Worm (Caenorhabditis elegans): ENCODE measurements around the gene C07D8.6.
A peak's percentile ranks its signal among the peaks of the same experiment; 100 is the strongest.

Gene C07D8.6

DNA sequence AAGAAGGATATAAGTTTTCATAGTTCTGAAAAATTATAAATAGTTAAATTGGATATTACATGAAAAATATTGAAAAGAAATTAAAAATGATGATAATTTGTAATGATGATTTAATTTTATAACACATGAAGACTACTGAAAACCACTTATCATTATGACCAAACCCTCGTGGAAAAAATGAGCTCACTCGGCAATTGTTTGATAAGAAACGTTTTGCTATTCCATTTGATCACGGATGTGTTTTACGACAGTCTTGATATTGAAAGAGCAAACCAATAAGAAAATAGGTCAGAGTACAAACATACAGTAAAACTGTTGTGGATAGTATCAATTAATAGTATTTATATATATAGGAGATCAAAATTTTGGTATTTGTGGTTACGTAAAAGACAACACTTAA is 26.0 kb upstream of the C07D8.6 start, which contains the start of gene spp-3 (continued):
- TF ChIP-seq ztf-4 (tag; optimal IDR thresholded peaks at IDR 0.05) (no peak), nhr-11 (tag; optimal IDR thresholded peaks at IDR 0.05) (no peak), mbf-1 (tag; optimal IDR thresholded peaks at IDR 0.05) (no peak), lin-11 (tag; optimal IDR thresholded peaks at IDR 0.05) (no peak)

DNA sequence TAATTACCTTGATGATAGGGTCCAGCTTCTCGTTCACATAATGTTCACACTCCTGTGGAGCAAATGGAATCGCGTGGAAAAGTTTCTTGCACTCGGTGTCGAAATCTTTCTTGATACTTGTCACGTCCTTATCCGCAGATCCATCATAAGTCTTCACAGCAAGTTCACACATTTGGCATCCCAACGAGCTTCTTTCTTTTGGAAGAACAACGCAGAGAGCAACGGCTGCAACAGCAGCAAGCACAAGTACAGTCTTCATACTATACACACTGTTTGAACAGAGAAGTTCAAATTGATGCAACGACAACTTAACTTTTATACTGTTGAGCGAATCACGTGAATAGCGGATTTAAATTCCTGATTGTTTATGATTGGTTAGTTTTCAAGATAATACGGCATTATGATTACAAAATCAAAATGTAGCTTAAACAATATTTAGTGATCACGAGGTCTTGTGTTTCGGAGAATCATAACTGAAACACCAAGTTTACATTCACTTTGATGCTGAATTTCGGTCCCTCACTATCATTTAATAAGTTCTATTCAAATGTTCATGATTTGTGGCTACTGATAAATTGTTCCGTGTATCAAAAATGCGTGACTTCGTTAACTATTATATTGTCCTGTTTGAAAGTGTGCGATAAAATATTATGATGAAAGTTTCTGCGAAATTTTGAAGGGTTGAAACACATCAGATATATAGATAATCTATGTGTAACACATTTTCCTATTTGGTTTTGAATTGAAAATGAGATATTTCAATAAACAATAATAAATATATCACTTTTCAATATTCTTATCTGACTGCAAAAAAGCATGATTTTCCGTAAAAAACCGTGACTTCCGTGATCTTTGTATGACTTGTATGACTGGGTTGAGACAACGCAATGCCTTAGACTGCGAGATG is 24.6 kb upstream of the C07D8.6 start, which contains the start of the genes spp-2 and spp-6:
Gene spp-2, minus strand, starts transcription at position 334 of the 907 bp plus-strand sequence.
Gene spp-6, plus strand, starts transcription at position 857 of the 907 bp plus-strand sequence.
- TF ChIP-seq R02D3.7 (tag; optimal IDR thresholded peaks at IDR 0.05) (no peak), nhr-237 (tag; optimal IDR thresholded peaks at IDR 0.05) (no peak), fos-1 (tag; optimal IDR thresholded peaks at IDR 0.05) (peak; percentile 53), crh-2 (tag; optimal IDR thresholded peaks at IDR 0.05) (peak; percentile 22), elt-1 (tag; optimal IDR thresholded peaks at IDR 0.05) (no peak), sma-9 (GFP tag; optimal IDR thresholded peaks at IDR 0.05) (peak; percentile 2), sma-9 (tag; optimal IDR thresholded peaks at IDR 0.05) (no peak), skn-1 (tag; optimal IDR thresholded peaks at IDR 0.05) (peak; percentile 61), gmeb-1 (tag; optimal IDR thresholded peaks at IDR 0.05) (peak; percentile 10), ama-1 (optimal IDR thresholded peaks at IDR 0.05) (peak; percentile 60), lin-13 (GFP tag; optimal IDR thresholded peaks at IDR 0.05) (no peak)

DNA sequence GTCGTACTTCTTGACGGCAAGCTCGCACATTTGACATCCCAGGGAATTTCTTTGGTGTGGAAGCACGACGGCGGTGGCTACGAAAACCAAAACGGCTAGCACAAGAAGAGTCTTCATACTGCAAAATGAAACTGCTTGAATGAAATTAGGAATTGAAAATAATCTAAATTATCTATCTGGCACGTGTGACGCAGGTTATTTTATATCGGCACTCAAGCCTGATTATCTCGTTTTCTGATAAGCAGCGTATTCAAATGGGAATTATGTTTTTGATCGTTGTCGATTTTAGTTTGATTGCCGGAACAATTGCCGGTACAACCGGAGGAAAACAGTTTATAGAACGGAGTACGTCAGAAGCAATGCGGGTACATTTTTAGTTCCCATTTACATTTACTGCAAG is 22.7 kb upstream of the C07D8.6 start, which contains the start of gene spp-4:
Gene spp-4, minus strand, starts transcription at position 118 of the 400 bp plus-strand sequence.
- no peak for TF ChIP-seq elt-1 (tag; optimal IDR thresholded peaks at IDR 0.05)
- TF ChIP-seq sma-9 (GFP tag; optimal IDR thresholded peaks at IDR 0.05) = peak; percentile 27
- no peak for TF ChIP-seq sma-9 (tag; optimal IDR thresholded peaks at IDR 0.05)
- no peak for TF ChIP-seq sem-4 (tag; optimal IDR thresholded peaks at IDR 0.05)
- peak; percentile 3 for TF ChIP-seq fos-1 (tag; optimal IDR thresholded peaks at IDR 0.05)
- no peak for TF ChIP-seq lsy-2 (tag; optimal IDR thresholded peaks at IDR 0.05)
- TF ChIP-seq aly-2 (tag; optimal IDR thresholded peaks at IDR 0.05) = no peak
- TF ChIP-seq ztf-1 (GFP tag; conservative IDR thresholded peaks at IDR 0.05) = no peak
- TF ChIP-seq Y55F3AM.14 (GFP tag; optimal IDR thresholded peaks at IDR 0.05) = no peak
- no peak for TF ChIP-seq dmd-4 (tag; optimal IDR thresholded peaks at IDR 0.05)
- TF ChIP-seq snpc-4 (tag; optimal IDR thresholded peaks at IDR 0.05) = no peak

DNA sequence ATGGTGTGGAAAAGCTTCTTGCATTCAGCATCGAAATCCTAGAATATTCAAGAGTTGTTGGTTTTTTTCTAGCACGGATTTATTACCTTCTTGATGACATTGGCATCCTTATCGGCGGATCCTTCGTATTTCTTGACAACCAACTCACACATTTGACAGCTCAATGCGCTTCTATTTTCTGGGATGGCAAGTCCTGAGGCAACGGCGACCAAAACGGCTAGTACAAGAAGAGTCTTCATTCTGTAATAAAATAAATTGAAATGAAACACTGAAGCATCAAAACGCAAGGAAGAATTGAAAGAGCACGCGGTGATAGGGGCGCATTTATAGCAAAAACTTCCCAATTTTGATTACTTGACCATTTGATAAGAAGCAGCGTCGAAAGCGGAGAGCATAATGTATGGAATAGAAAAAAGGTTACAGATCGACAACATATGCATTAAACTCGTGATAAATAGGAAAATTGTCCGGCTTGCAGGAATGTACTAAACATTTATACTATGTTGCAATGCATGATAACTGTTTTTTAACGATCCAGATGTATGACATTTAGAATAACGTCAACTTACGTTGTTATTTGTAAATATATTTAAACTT is 21.1 kb upstream of the C07D8.6 start, which contains the start of gene spp-5:
Gene spp-5, minus strand, starts transcription at position 240 of the 597 bp plus-strand sequence.
- TF ChIP-seq fos-1 (tag; optimal IDR thresholded peaks at IDR 0.05) = peak; percentile 71
- no peak for TF ChIP-seq unc-62 (GFP tag; optimal IDR thresholded peaks at IDR 0.05)
- no peak for TF ChIP-seq ama-1 (optimal IDR thresholded peaks at IDR 0.05)
- no peak for TF ChIP-seq nhr-12 (tag; optimal IDR thresholded peaks at IDR 0.05)
- peak in 1 of 2 experiments; percentile 1 for TF ChIP-seq lsy-2 (tag; optimal IDR thresholded peaks at IDR 0.05)
- peak; percentile 67 for TF ChIP-seq crh-2 (tag; optimal IDR thresholded peaks at IDR 0.05)
- TF ChIP-seq nhr-25 (tag; optimal IDR thresholded peaks at IDR 0.05) = no peak
- peak; percentile 20 for TF ChIP-seq nhr-129 (tag; optimal IDR thresholded peaks at IDR 0.05)
- peak; percentile 65 for TF ChIP-seq F13H6.1 (tag; optimal IDR thresholded peaks at IDR 0.05)
- TF ChIP-seq zag-1 (tag; optimal IDR thresholded peaks at IDR 0.05) = no peak
- peak; percentile 54 for TF ChIP-seq gmeb-1 (tag; optimal IDR thresholded peaks at IDR 0.05)
- TF ChIP-seq sma-9 (GFP tag; optimal IDR thresholded peaks at IDR 0.05) = peak; percentile 37
- no peak for TF ChIP-seq sma-9 (tag; optimal IDR thresholded peaks at IDR 0.05)
- no peak for TF ChIP-seq alr-1 (tag; optimal IDR thresholded peaks at IDR 0.05)
- no peak for TF ChIP-seq sma-3 (GFP tag; optimal IDR thresholded peaks at IDR 0.05)
- no peak for TF ChIP-seq mab-5 (tag; optimal IDR thresholded peaks at IDR 0.05)
- no peak for TF ChIP-seq sem-4 (tag; optimal IDR thresholded peaks at IDR 0.05)
- no peak for TF ChIP-seq lin-13 (GFP tag; optimal IDR thresholded peaks at IDR 0.05)
- TF ChIP-seq mbf-1 (tag; optimal IDR thresholded peaks at IDR 0.05) = no peak
- no peak for TF ChIP-seq Y55F3AM.14 (GFP tag; optimal IDR thresholded peaks at IDR 0.05)
- TF ChIP-seq ztf-4 (tag; optimal IDR thresholded peaks at IDR 0.05) = no peak
- no peak for TF ChIP-seq elt-1 (tag; optimal IDR thresholded peaks at IDR 0.05)

DNA sequence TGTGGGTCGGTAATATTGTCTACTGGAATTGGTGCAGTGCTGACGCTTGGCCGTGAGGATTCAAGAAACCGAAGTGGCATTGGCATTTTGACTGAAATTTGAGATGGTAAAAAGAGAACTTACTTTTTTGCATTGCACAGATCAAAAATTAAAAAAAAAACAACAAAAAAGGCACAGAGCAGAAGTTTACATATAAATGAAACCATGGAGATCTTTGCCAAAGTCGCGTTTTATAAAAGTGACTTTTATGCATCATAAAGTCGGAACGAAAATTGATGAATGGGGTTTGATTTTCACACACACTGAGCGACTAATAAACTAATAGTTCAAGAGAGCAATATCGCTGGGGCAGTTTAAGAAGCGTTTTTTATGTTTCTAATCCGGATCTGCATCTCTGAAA is 19.0 kb upstream of the C07D8.6 start, which contains the start of gene T08A9.13:
Gene T08A9.13, minus strand, starts transcription at position 101 of the 400 bp plus-strand sequence.
- TF ChIP-seq ama-1 (optimal IDR thresholded peaks at IDR 0.05) (no peak), ceh-82 (tag; optimal IDR thresholded peaks at IDR 0.05) (no peak), lin-13 (GFP tag; optimal IDR thresholded peaks at IDR 0.05) (no peak), lin-39 (tag; optimal IDR thresholded peaks at IDR 0.05) (no peak), mbf-1 (tag; optimal IDR thresholded peaks at IDR 0.05) (no peak), ztf-11 (tag; optimal IDR thresholded peaks at IDR 0.05) (no peak), sem-4 (tag; optimal IDR thresholded peaks at IDR 0.05) (no peak), elt-1 (tag; optimal IDR thresholded peaks at IDR 0.05) (no peak), ztf-4 (tag; optimal IDR thresholded peaks at IDR 0.05) (no peak), nhr-11 (tag; optimal IDR thresholded peaks at IDR 0.05) (no peak), unc-62 (GFP tag; optimal IDR thresholded peaks at IDR 0.05) (no peak), nhr-25 (tag; optimal IDR thresholded peaks at IDR 0.05) (no peak), ceh-16 (tag; optimal IDR thresholded peaks at IDR 0.05) (no peak)
